Fruit fly (Drosophila melanogaster) whole organism, embryonic: ENCODE results near the gene CG9222.

Experiments used
- Adf1 ChIP-seq: fragments of 200-800 bp; sonication (Bioruptor generic); IDR thresholded peaks from 2 replicates; pipeline ENCODE4 v1.3.6; 2022; ENCODE audit warnings: missing biosample characterization, missing genetic modification characterization
- Antp ChIP-seq: fragments of 200-800 bp; sonication (Bioruptor generic); optimal IDR thresholded peaks from 3 replicates; lab custom pipeline; 2016; ENCODE audit warnings: missing biosample characterization, missing genetic modification characterization
- Atf6 ChIP-seq: fragments of 200-800 bp; sonication (Bioruptor generic); IDR thresholded peaks from 2 replicates; pipeline ENCODE4 v1.3.6; 2022; ENCODE audit warnings: missing biosample characterization, missing genetic modification characterization
- B-H1 ChIP-seq: fragments of 200-800 bp; sonication (Bioruptor generic); IDR thresholded peaks from 3 replicates; pipeline ENCODE4 v1.3.6; 2022; ENCODE audit warnings: missing biosample characterization, missing genetic modification characterization
- B-H2 ChIP-seq: fragments of 200-800 bp; sonication (Bioruptor generic); optimal IDR thresholded peaks from 2 replicates; lab custom pipeline; 2018; ENCODE audit warnings: missing biosample characterization, mild to moderate bottlenecking, missing genetic modification characterization
- BEAF-32 ChIP-seq: fragments of 200-800 bp; sonication (Bioruptor generic); optimal IDR thresholded peaks from 3 replicates; lab custom pipeline; 2017; ENCODE audit warnings: missing biosample characterization, missing genetic modification characterization, mild to moderate bottlenecking, moderate library complexity, missing genetic modification reagents
- C15 ChIP-seq: fragments of 200-800 bp; sonication (Bioruptor generic); IDR thresholded peaks from 3 replicates; pipeline ENCODE4 v1.3.6; 2022; ENCODE audit warnings: missing biosample characterization, missing genetic modification characterization
- CG10543 ChIP-seq: fragments of 200-800 bp; sonication (Bioruptor generic); optimal IDR thresholded peaks from 3 replicates; lab custom pipeline; 2017; ENCODE audit warnings: missing biosample characterization, mild to moderate bottlenecking, missing genetic modification characterization, moderate library complexity
- CG11560 ChIP-seq: fragments of 200-800 bp; sonication (Bioruptor generic); IDR thresholded peaks from 3 replicates; pipeline ENCODE4 v1.3.6; 2022; ENCODE audit warnings: missing biosample characterization, missing genetic modification characterization
- CG12942 ChIP-seq: fragments of 200-800 bp; sonication (Bioruptor generic); optimal IDR thresholded peaks from 3 replicates; lab custom pipeline; 2016; ENCODE audit warnings: missing biosample characterization, missing genetic modification characterization
- CG17568 ChIP-seq: fragments of 200-800 bp; sonication (Bioruptor generic); optimal IDR thresholded peaks from 2 replicates; lab custom pipeline; 2018; ENCODE audit warnings: missing biosample characterization, mild to moderate bottlenecking, missing genetic modification characterization, moderate library complexity
- CG18599 ChIP-seq: fragments of 200-800 bp; sonication (Bioruptor generic); optimal IDR thresholded peaks from 3 replicates; lab custom pipeline; 2017; ENCODE audit warnings: missing biosample characterization, missing genetic modification characterization, mild to moderate bottlenecking, moderate library complexity, missing genetic modification reagents
- CG2712 ChIP-seq: fragments of 200-800 bp; optimal IDR thresholded peaks from 3 replicates; lab custom pipeline; 2019; ENCODE audit warnings: missing biosample characterization, mild to moderate bottlenecking, missing genetic modification characterization, moderate library complexity
- CG32767 ChIP-seq: fragments of 200-800 bp; sonication (Bioruptor generic); IDR thresholded peaks from 2 replicates; pipeline ENCODE4 v1.3.6; 2022; ENCODE audit warnings: missing biosample characterization, missing genetic modification characterization
- CG3281 ChIP-seq: fragments of 200-800 bp; sonication (Bioruptor generic); optimal IDR thresholded peaks from 3 replicates; lab custom pipeline; 2017; ENCODE audit warnings: missing biosample characterization, mild to moderate bottlenecking, missing genetic modification characterization
- CG42726 ChIP-seq: fragments of 200-800 bp; sonication (Bioruptor generic); IDR thresholded peaks from 2 replicates; pipeline ENCODE4 v1.3.6; 2022; ENCODE audit warnings: missing biosample characterization, missing genetic modification characterization; ENCODE audit not compliant: partially characterized antibody
- CG4404 ChIP-seq: fragments of 200-800 bp; sonication (Bioruptor generic); IDR thresholded peaks from 2 replicates; pipeline ENCODE4 v1.3.6; 2022; ENCODE audit warnings: missing biosample characterization, missing genetic modification characterization
- CG4854 ChIP-seq: fragments of 200-800 bp; sonication (Bioruptor generic); optimal IDR thresholded peaks from 2 replicates; lab custom pipeline; 2016; ENCODE audit warnings: missing biosample characterization, missing genetic modification characterization, inconsistent platforms
- CG6654 ChIP-seq: fragments of 200-800 bp; sonication (Bioruptor generic); optimal IDR thresholded peaks from 2 replicates; lab custom pipeline; 2017; ENCODE audit warnings: missing biosample characterization, mild to moderate bottlenecking, missing genetic modification characterization
- CG6791 ChIP-seq: fragments of 200-800 bp; sonication (Bioruptor generic); IDR thresholded peaks from 3 replicates; pipeline ENCODE4 v1.3.6; 2022; ENCODE audit warnings: missing biosample characterization, missing genetic modification characterization; ENCODE audit not compliant: partially characterized antibody
- CG6854 ChIP-seq: fragments of 200-800 bp; sonication (Bioruptor generic); optimal IDR thresholded peaks from 3 replicates; lab custom pipeline; 2017; ENCODE audit warnings: missing biosample characterization, mild to moderate bottlenecking, missing genetic modification characterization
- CG7372 ChIP-seq: fragments of 200-800 bp; sonication (Bioruptor generic); IDR thresholded peaks from 2 replicates; pipeline ENCODE4 v1.3.6; 2022; ENCODE audit warnings: missing biosample characterization, missing genetic modification characterization
- CG8290 ChIP-seq, 3 experiments: fragments of 200-800 bp; sonication (Bioruptor generic); optimal IDR thresholded peaks; 2 replicates each; lab custom pipeline; 2016 to 2019; ENCODE audit warnings: missing biosample characterization in 3 of 3, missing genetic modification characterization in 3 of 3, mild to moderate bottlenecking in 2 of 3, moderate library complexity in 1 of 3
- CG8765 ChIP-seq: fragments of 200-800 bp; sonication (Bioruptor generic); IDR thresholded peaks from 2 replicates; pipeline ENCODE4 v1.3.6; 2022; ENCODE audit warnings: missing biosample characterization, missing genetic modification characterization
- CG9609 ChIP-seq: fragments of 200-800 bp; sonication (Bioruptor generic); optimal IDR thresholded peaks from 3 replicates; lab custom pipeline; 2016; ENCODE audit warnings: missing biosample characterization, missing genetic modification characterization
- CG9932 ChIP-seq: fragments of 200-800 bp; sonication (Bioruptor generic); IDR thresholded peaks from 2 replicates; pipeline ENCODE4 v1.3.6; 2022; ENCODE audit warnings: missing biosample characterization, missing genetic modification characterization
- CkIIα-i1 ChIP-seq: fragments of 200-800 bp; sonication (Bioruptor generic); IDR thresholded peaks from 2 replicates; pipeline ENCODE4 v1.3.6; 2022; ENCODE audit warnings: missing biosample characterization, missing genetic modification characterization
- ERR ChIP-seq: fragments of 200-800 bp; sonication (Bioruptor generic); optimal IDR thresholded peaks from 2 replicates; lab custom pipeline; 2016; ENCODE audit warnings: missing biosample characterization, missing genetic modification characterization
- GATAe ChIP-seq: fragments of 200-800 bp; sonication (Bioruptor generic); conservative IDR thresholded peaks from 2 replicates; pipeline ENCODE4 v1.3.6; 2022; ENCODE audit warnings: missing biosample characterization, missing genetic modification characterization
- Lpt ChIP-seq: fragments of >200 bp; optimal IDR thresholded peaks from 2 replicates; lab custom pipeline; 2018; ENCODE audit warnings: missing biosample characterization, missing genetic modification characterization
- Meics ChIP-seq: fragments of 200-800 bp; sonication (Bioruptor generic); optimal IDR thresholded peaks from 2 replicates; lab custom pipeline; 2017; ENCODE audit warnings: missing biosample characterization, mild to moderate bottlenecking, missing genetic modification characterization
- Nf-YA ChIP-seq: fragments of 200-800 bp; sonication (Bioruptor generic); IDR thresholded peaks from 2 replicates; pipeline ENCODE4 v1.3.6; 2022; ENCODE audit warnings: missing biosample characterization, missing genetic modification characterization
- Sin3A ChIP-seq: fragments of >200 bp; optimal IDR thresholded peaks from 2 replicates; lab custom pipeline; 2018
- Stat92E ChIP-seq, 3 experiments: fragments of >200 bp in 2 of 3; fragments of 200-800 bp in 1 of 3; sonication (Bioruptor generic) in 1 of 3; optimal IDR thresholded peaks; 2 replicates each; lab custom pipeline; 2017 to 2019; ENCODE audit warnings: missing biosample characterization in 3 of 3, missing genetic modification characterization in 3 of 3, mild to moderate bottlenecking in 1 of 3, moderate library complexity in 1 of 3
- abd-A ChIP-seq: fragments of 200-800 bp; sonication (Bioruptor generic); optimal IDR thresholded peaks from 3 replicates; lab custom pipeline; 2019; ENCODE audit warnings: missing biosample characterization, mild to moderate bottlenecking, missing genetic modification characterization, moderate library complexity
- cg ChIP-seq: fragments of 200-800 bp; sonication (Bioruptor generic); optimal IDR thresholded peaks from 3 replicates; lab custom pipeline; 2019; ENCODE audit warnings: missing biosample characterization, mild to moderate bottlenecking, missing genetic modification characterization, moderate library complexity
- croc ChIP-seq: fragments of 200-800 bp; sonication (Bioruptor generic); conservative IDR thresholded peaks from 3 replicates; pipeline ENCODE4 v1.3.6; 2022; ENCODE audit warnings: missing biosample characterization, missing genetic modification characterization
- dmrt11E ChIP-seq: fragments of 200-800 bp; sonication (Bioruptor generic); optimal IDR thresholded peaks from 3 replicates; lab custom pipeline; 2018; ENCODE audit warnings: missing biosample characterization, mild to moderate bottlenecking, missing genetic modification characterization, moderate library complexity
- ham ChIP-seq: fragments of 200-800 bp; sonication (Bioruptor generic); IDR thresholded peaks from 2 replicates; pipeline ENCODE4 v1.3.6; 2022; ENCODE audit warnings: missing biosample characterization, missing genetic modification characterization
- mam ChIP-seq: fragments of 200-800 bp; sonication (Bioruptor generic); optimal IDR thresholded peaks from 3 replicates; lab custom pipeline; 2016; ENCODE audit warnings: missing biosample characterization, missing genetic modification characterization
- org-1 ChIP-seq: fragments of 200-800 bp; sonication (Bioruptor generic); optimal IDR thresholded peaks from 2 replicates; lab custom pipeline; 2017; ENCODE audit warnings: missing biosample characterization, missing genetic modification characterization
- schlank ChIP-seq: fragments of 200-800 bp; sonication (Bioruptor generic); optimal IDR thresholded peaks from 2 replicates; lab custom pipeline; 2018; ENCODE audit warnings: missing biosample characterization, mild to moderate bottlenecking, missing genetic modification characterization
- scrt ChIP-seq: fragments of 200-800 bp; sonication (Bioruptor generic); optimal IDR thresholded peaks from 2 replicates; lab custom pipeline; 2018; ENCODE audit warnings: missing biosample characterization, mild to moderate bottlenecking, missing genetic modification characterization, moderate library complexity
- slp2 ChIP-seq: fragments of 200-800 bp; sonication (Bioruptor generic); optimal IDR thresholded peaks from 2 replicates; lab custom pipeline; 2016; ENCODE audit warnings: missing biosample characterization, missing genetic modification characterization
- so ChIP-seq: fragments of 200-800 bp; sonication (Bioruptor generic); IDR thresholded peaks from 3 replicates; pipeline ENCODE4 v1.3.6; 2022; ENCODE audit warnings: missing biosample characterization, missing genetic modification characterization
- sr ChIP-seq: fragments of 200-800 bp; sonication (Bioruptor generic); IDR thresholded peaks from 3 replicates; pipeline ENCODE4 v1.3.6; 2022; ENCODE audit warnings: missing biosample characterization, missing genetic modification characterization
- sug ChIP-seq: fragments of 200-800 bp; optimal IDR thresholded peaks from 2 replicates; lab custom pipeline; 2019; ENCODE audit warnings: missing biosample characterization, mild to moderate bottlenecking, missing genetic modification characterization, moderate library complexity
- tna ChIP-seq: fragments of 200-800 bp; sonication (Bioruptor generic); IDR thresholded peaks from 2 replicates; pipeline ENCODE4 v1.3.6; 2022; ENCODE audit warnings: missing biosample characterization, missing genetic modification characterization; ENCODE audit not compliant: partially characterized antibody
- trem ChIP-seq: fragments of 200-800 bp; optimal IDR thresholded peaks from 3 replicates; lab custom pipeline; 2019; ENCODE audit warnings: missing biosample characterization, mild to moderate bottlenecking, missing genetic modification characterization, moderate library complexity
- twi ChIP-seq: fragments of 200-800 bp; optimal IDR thresholded peaks from 2 replicates; lab custom pipeline; 2019; ENCODE audit warnings: missing biosample characterization, mild to moderate bottlenecking, missing genetic modification characterization, moderate library complexity
- wdn ChIP-seq: fragments of 200-800 bp; sonication (Bioruptor generic); IDR thresholded peaks from 2 replicates; pipeline ENCODE4 v1.3.6; 2022; ENCODE audit warnings: missing biosample characterization, missing genetic modification characterization

The CG9222 gene

dm6 chr2L:6085733-6086317 lies 45.0 kb upstream of the CG9222 start (continued):
- TF ChIP-seq BEAF-32 (GFP tag; lab: Kevin White, UChicago) (no peak), Lpt (GFP tag; lab: Kevin White, UChicago) (no peak), CG10543 (GFP tag; lab: Kevin White, UChicago) (peak; percentile 90), CG6854 (GFP tag; lab: Kevin White, UChicago) (no peak), CG8765 (GFP tag; lab: Robert Waterston, UW) (no peak), CG4404 (GFP tag; lab: Robert Waterston, UW) (no peak), B-H1 (GFP tag; lab: Robert Waterston, UW) (no peak), ERR (no peak), schlank (tag; lab: Kevin White, UChicago) (peak; percentile 18), C15 (no peak), sr (GFP tag; lab: Robert Waterston, UW) (no peak), Meics (GFP tag; lab: Kevin White, UChicago) (no peak), CG7372 (GFP tag; lab: Robert Waterston, UW) (no peak), CG11560 (tag; lab: Robert Waterston, UW) (no peak), twi (tag; lab: Kevin White, UChicago) (no peak), CG9932 (GFP tag; lab: Robert Waterston, UW) (peak; percentile 59; the same call in 1 of the 2 replicates), GATAe (GFP tag; lab: Robert Waterston, UW) (peak; percentile 48), dmrt11E (no peak), org-1 (GFP tag; lab: Kevin White, UChicago) (no peak), Stat92E (GFP tag; optimal IDR thresholded peaks at IDR 0.05; lab: Kevin White, UChicago) (no peak), CG2712 (tag; lab: Kevin White, UChicago) (no peak), Antp (no peak), CG8290 (GFP tag; optimal IDR thresholded peaks at IDR 0.05; lab: Kevin White, UChicago) (no peak), CG8290 (tag; optimal IDR thresholded peaks at IDR 0.05; lab: Kevin White, UChicago) (peak in 1 of 2 experiments; percentile 10), Atf6 (GFP tag; lab: Robert Waterston, UW) (peak; percentile 13; the same call in 1 of the 2 replicates), wdn (GFP tag; lab: Robert Waterston, UW) (no peak), slp2 (GFP tag; lab: Kevin White, UChicago) (no peak), Sin3A (no peak), CG3281 (GFP tag; lab: Kevin White, UChicago) (no peak), mam (no peak), CG42726 (peak; percentile 71), Adf1 (GFP tag; lab: Robert Waterston, UW) (peak; percentile 85), croc (GFP tag; lab: Robert Waterston, UW) (no peak), sug (peak; percentile 41), CG9609 (GFP tag; lab: Kevin White, UChicago) (no peak), ham (no peak), CG12942 (GFP tag; lab: Kevin White, UChicago) (no peak), CG6791 (no peak), so (GFP tag; lab: Robert Waterston, UW) (0 out of 3 replicates have a peak, but pooled peaks have one; percentile 33), CG4854 (GFP tag; lab: Kevin White, UChicago) (no peak), B-H2 (GFP tag; lab: Kevin White, UChicago) (peak; percentile 79), cg (peak; percentile 27), trem (tag; lab: Kevin White, UChicago) (no peak), Nf-YA (GFP tag; lab: Robert Waterston, UW) (no peak), CG17568 (GFP tag; lab: Kevin White, UChicago) (no peak), tna (GFP tag; lab: Robert Waterston, UW) (no peak), scrt (peak; percentile 58), CG18599 (GFP tag; lab: Kevin White, UChicago) (peak; percentile 50), CG6654 (GFP tag; lab: Kevin White, UChicago) (no peak), CG32767 (peak; percentile 83), CkIIα-i1 (GFP tag; lab: Robert Waterston, UW) (no peak), abd-A (tag; lab: Kevin White, UChicago) (peak; percentile 93)
